Worm (Caenorhabditis elegans): Measurements from ENCODE around the gene mec-3.

mec-3 gene

DNA sequence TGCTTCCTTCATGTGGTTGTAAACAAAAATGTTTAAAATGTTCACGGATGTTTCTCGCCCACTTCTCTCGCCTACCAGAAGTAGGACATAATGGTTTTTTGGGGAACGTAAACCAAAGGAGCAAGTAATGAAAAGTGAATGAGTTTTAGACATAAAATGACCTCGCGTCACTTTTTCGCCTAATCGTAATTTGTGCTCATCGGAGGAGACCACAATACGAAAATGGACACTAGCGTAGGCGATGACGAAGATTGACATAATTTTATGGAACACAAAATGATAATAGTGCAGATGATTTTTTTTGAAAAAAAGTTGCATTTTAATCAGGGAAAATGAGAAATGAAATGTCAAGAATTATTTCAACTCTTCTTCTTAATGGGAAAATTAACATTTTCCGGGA is 7.0 kb upstream of the mec-3 start:
- TF ChIP-seq unc-39 (tag; optimal IDR thresholded peaks at IDR 0.05) (no peak), mep-1 (tag; optimal IDR thresholded peaks at IDR 0.05) (no peak), nhr-76 (tag; optimal IDR thresholded peaks at IDR 0.05) (no peak), tbx-8 (GFP tag; optimal IDR thresholded peaks at IDR 0.05) (no peak), ceh-83 (GFP tag; optimal IDR thresholded peaks at IDR 0.05) (no peak), ceh-39 (tag; optimal IDR thresholded peaks at IDR 0.05) (no peak), pha-4 (tag; optimal IDR thresholded peaks at IDR 0.05) (no peak), unc-120 (tag; optimal IDR thresholded peaks at IDR 0.05; ENCODE audit: poor library complexity, severe bottlenecking) (no peak), sptf-1 (tag; optimal IDR thresholded peaks at IDR 0.05) (no peak), lin-32 (GFP tag; optimal IDR thresholded peaks at IDR 0.05) (no peak), lsy-2 (tag; optimal IDR thresholded peaks at IDR 0.05) (no peak), nhr-12 (tag; optimal IDR thresholded peaks at IDR 0.05) (no peak), snpc-4 (tag; optimal IDR thresholded peaks at IDR 0.05) (no peak), M03D4.4 (tag; optimal IDR thresholded peaks at IDR 0.05) (no peak), elt-3 (tag; optimal IDR thresholded peaks at IDR 0.05) (no peak), ham-2 (GFP tag; optimal IDR thresholded peaks at IDR 0.05) (no peak), ceh-43 (GFP tag; optimal IDR thresholded peaks at IDR 0.05) (no peak), blmp-1 (tag; optimal IDR thresholded peaks at IDR 0.05) (no peak)

DNA sequence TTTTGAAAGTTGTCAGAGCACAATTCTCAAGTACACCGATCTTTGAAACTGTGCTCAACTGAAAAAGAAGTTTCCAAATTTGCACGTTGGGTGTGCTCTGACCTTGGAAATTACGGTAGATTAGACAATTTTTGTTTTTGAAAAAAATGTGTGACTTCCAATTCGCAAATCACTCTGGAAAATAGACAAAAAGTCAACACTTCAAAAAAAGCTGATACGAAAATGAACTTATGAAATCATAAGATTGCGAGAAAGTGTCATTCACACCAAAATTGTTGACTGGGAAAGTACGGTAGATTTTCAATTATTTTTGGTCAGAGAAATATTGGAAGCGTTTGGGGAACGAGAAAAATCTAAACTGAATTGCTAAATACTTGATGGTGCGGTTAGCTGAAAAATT is 5.7 kb upstream of the mec-3 start:
- TF ChIP-seq pha-4 (tag; optimal IDR thresholded peaks at IDR 0.05) (no peak), mab-5 (tag; optimal IDR thresholded peaks at IDR 0.05) (no peak), blmp-1 (tag; optimal IDR thresholded peaks at IDR 0.05) (no peak), hlh-1 (tag; optimal IDR thresholded peaks at IDR 0.05) (no peak), sem-2 (GFP tag; optimal IDR thresholded peaks at IDR 0.05) (no peak), elt-1 (tag; optimal IDR thresholded peaks at IDR 0.05; ENCODE audit: borderline replicate concordance, insufficient read depth) (no peak), flh-1 (GFP tag; optimal IDR thresholded peaks at IDR 0.05) (no peak), nhr-237 (tag; optimal IDR thresholded peaks at IDR 0.05) (no peak), ceh-39 (tag; optimal IDR thresholded peaks at IDR 0.05) (no peak), ces-1 (GFP tag; optimal IDR thresholded peaks at IDR 0.05) (no peak), elt-3 (tag; optimal IDR thresholded peaks at IDR 0.05) (no peak)

DNA sequence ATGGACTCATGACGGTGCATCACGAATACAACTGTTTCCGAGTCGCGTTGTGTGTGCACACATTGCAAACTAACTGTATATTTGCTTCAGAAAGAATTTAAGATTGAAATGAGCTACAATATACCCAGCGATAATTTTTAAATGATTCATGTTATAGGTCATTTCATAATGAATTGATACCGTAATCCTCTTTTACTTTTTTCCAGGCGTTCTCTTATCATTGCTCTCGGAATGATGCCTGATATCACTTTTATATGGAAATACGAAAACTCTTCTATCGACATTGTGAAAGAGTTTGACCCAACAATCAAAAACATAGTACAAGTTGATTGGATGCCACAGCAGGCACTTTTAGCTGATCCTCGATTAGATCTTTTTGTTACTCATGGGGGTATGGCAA is 4.7 kb upstream of the mec-3 start:
- no peak for TF ChIP-seq lin-13 (tag; optimal IDR thresholded peaks at IDR 0.05)
- no peak for TF ChIP-seq pha-4 (tag; optimal IDR thresholded peaks at IDR 0.05)
- no peak for TF ChIP-seq lsy-2 (tag; optimal IDR thresholded peaks at IDR 0.05)
- TF ChIP-seq blmp-1 (tag; optimal IDR thresholded peaks at IDR 0.05): no peak
- no peak for TF ChIP-seq M03D4.4 (tag; optimal IDR thresholded peaks at IDR 0.05)
- TF ChIP-seq mep-1 (tag; optimal IDR thresholded peaks at IDR 0.05): no peak
- no peak for TF ChIP-seq elt-3 (tag; optimal IDR thresholded peaks at IDR 0.05)
- no peak for TF ChIP-seq nhr-28 (tag; optimal IDR thresholded peaks at IDR 0.05)
- TF ChIP-seq cnd-1 (tag; optimal IDR thresholded peaks at IDR 0.05): no peak
- no peak for TF ChIP-seq lin-32 (GFP tag; optimal IDR thresholded peaks at IDR 0.05)
- no peak for TF ChIP-seq bed-3 (GFP tag; optimal IDR thresholded peaks at IDR 0.05)
- no peak for TF ChIP-seq zip-8 (tag; optimal IDR thresholded peaks at IDR 0.05)
- TF ChIP-seq unc-62 (GFP tag; optimal IDR thresholded peaks at IDR 0.05): no peak
- TF ChIP-seq tbx-8 (GFP tag; optimal IDR thresholded peaks at IDR 0.05): no peak

DNA sequence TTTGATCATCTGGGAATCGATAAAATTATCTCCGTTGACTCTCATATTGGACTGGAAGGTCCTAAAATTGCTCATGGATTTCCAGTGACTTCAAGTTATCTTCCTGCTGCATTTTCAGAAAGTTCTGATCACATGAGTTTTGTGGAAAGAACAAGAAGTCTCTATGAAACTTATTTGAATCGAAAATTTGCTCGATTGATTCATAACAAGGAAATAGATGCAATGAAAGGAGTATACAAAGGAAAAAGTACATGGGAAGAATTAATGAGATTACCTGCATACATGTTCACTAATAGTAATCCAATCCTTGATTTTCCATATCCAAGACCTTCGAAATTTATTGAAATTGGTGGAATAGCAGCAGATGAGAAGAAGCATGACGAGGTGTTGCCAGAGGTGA is 4.1 kb upstream of the mec-3 start:
- TF ChIP-seq hlh-1 (tag; optimal IDR thresholded peaks at IDR 0.05) (no peak), nhr-2 (tag; optimal IDR thresholded peaks at IDR 0.05) (no peak), mep-1 (tag; optimal IDR thresholded peaks at IDR 0.05) (no peak), ham-2 (GFP tag; optimal IDR thresholded peaks at IDR 0.05) (no peak), unc-62 (GFP tag; optimal IDR thresholded peaks at IDR 0.05) (no peak), sptf-1 (tag; optimal IDR thresholded peaks at IDR 0.05) (no peak), ces-1 (GFP tag; optimal IDR thresholded peaks at IDR 0.05) (no peak), cnd-1 (tag; optimal IDR thresholded peaks at IDR 0.05) (no peak), unc-120 (tag; optimal IDR thresholded peaks at IDR 0.05; ENCODE audit: poor library complexity, severe bottlenecking) (no peak), ztf-11 (tag; optimal IDR thresholded peaks at IDR 0.05) (no peak), M03D4.4 (tag; optimal IDR thresholded peaks at IDR 0.05) (no peak), nhr-12 (tag; optimal IDR thresholded peaks at IDR 0.05) (no peak)

All from whole organism, mixed stage, embryonic.